Fruit fly (Drosophila melanogaster) whole organism, pupa: ENCODE results near the gene jus.

Source experiments
- CG10348 ChIP-seq: fragments of 200-800 bp; sonication (Bioruptor generic); IDR thresholded peaks from 2 replicates; pipeline ENCODE4 v1.3.6; 2022; ENCODE audit warnings: missing biosample characterization, missing genetic modification characterization
- CG12605 ChIP-seq: fragments of 200-800 bp; sonication (Bioruptor generic); IDR thresholded peaks from 2 replicates; pipeline ENCODE4 v1.3.6; 2022; ENCODE audit warnings: missing biosample characterization, missing genetic modification characterization
- CG13204 ChIP-seq: fragments of 200-800 bp; sonication (Bioruptor generic); optimal IDR thresholded peaks from 2 replicates; lab custom pipeline; 2018; ENCODE audit warnings: missing biosample characterization, mild to moderate bottlenecking, missing genetic modification characterization, moderate library complexity
- CG14655 ChIP-seq: fragments of 200-800 bp; sonication (Bioruptor generic); optimal IDR thresholded peaks from 3 replicates; lab custom pipeline; 2017; ENCODE audit warnings: mild to moderate bottlenecking, missing biosample characterization, missing genetic modification reagents, missing genetic modification characterization
- CG15710 ChIP-seq: fragments of 200-800 bp; sonication (Bioruptor generic); optimal IDR thresholded peaks from 2 replicates; lab custom pipeline; 2018; ENCODE audit warnings: missing biosample characterization, mild to moderate bottlenecking, missing genetic modification characterization, moderate library complexity
- CG17806 ChIP-seq: fragments of 200-800 bp; sonication (Bioruptor generic); optimal IDR thresholded peaks from 2 replicates; lab custom pipeline; 2018; ENCODE audit warnings: missing biosample characterization, mild to moderate bottlenecking, missing genetic modification characterization, moderate library complexity
- CG32121 ChIP-seq: fragments of 200-800 bp; sonication (Bioruptor generic); IDR thresholded peaks from 2 replicates; pipeline ENCODE4 v1.3.6; 2022; ENCODE audit warnings: missing biosample characterization, missing genetic modification characterization
- CG34367 ChIP-seq: fragments of 200-800 bp; sonication (Bioruptor generic); optimal IDR thresholded peaks from 2 replicates; lab custom pipeline; 2018; ENCODE audit warnings: missing biosample characterization, mild to moderate bottlenecking, missing genetic modification characterization
- CG4496 ChIP-seq: fragments of 200-800 bp; sonication (Bioruptor generic); IDR thresholded peaks from 3 replicates; pipeline ENCODE4 v1.3.6; 2022; ENCODE audit warnings: missing biosample characterization, missing genetic modification characterization
- CG8159 ChIP-seq: fragments of 200-800 bp; sonication (Bioruptor generic); optimal IDR thresholded peaks from 3 replicates; lab custom pipeline; 2018; ENCODE audit warnings: missing biosample characterization, mild to moderate bottlenecking, missing genetic modification characterization, moderate library complexity
- CG8301 ChIP-seq: fragments of 200-800 bp; sonication (Bioruptor generic); optimal IDR thresholded peaks from 2 replicates; lab custom pipeline; 2018; ENCODE audit warnings: missing biosample characterization, mild to moderate bottlenecking, missing genetic modification characterization
- CG9948 ChIP-seq: fragments of 200-800 bp; sonication (Bioruptor generic); optimal IDR thresholded peaks from 2 replicates; lab custom pipeline; 2018; ENCODE audit warnings: missing biosample characterization, mild to moderate bottlenecking, missing genetic modification characterization, moderate library complexity
- D1 ChIP-seq: fragments of 200-800 bp; sonication (Bioruptor generic); optimal IDR thresholded peaks from 2 replicates; lab custom pipeline; 2018; ENCODE audit warnings: missing biosample characterization, mild to moderate bottlenecking, missing genetic modification characterization, moderate library complexity
- EcR ChIP-seq: fragments of 200-800 bp; sonication (Bioruptor generic); optimal IDR thresholded peaks from 3 replicates; lab custom pipeline; 2019; ENCODE audit warnings: missing biosample characterization, missing genetic modification characterization, mild to moderate bottlenecking, moderate library complexity, missing genetic modification reagents
- Ets98B ChIP-seq: fragments of 200-800 bp; sonication (Bioruptor generic); IDR thresholded peaks from 2 replicates; pipeline ENCODE4 v1.3.6; 2022; ENCODE audit warnings: missing biosample characterization, missing genetic modification characterization
- Pif1A ChIP-seq: fragments of 200-800 bp; sonication (Bioruptor generic); optimal IDR thresholded peaks from 3 replicates; lab custom pipeline; 2016; ENCODE audit warnings: missing biosample characterization, missing genetic modification characterization
- Pif1B ChIP-seq: fragments of 200-800 bp; sonication (Bioruptor generic); optimal IDR thresholded peaks from 3 replicates; lab custom pipeline; 2016; ENCODE audit warnings: missing biosample characterization, missing genetic modification characterization
- Snoo ChIP-seq: fragments of 200-800 bp; sonication (Bioruptor generic); optimal IDR thresholded peaks from 3 replicates; lab custom pipeline; 2017; ENCODE audit warnings: missing biosample characterization, mild to moderate bottlenecking, missing genetic modification characterization, inconsistent platforms
- fd96Ca ChIP-seq: fragments of 200-800 bp; sonication (Bioruptor generic); IDR thresholded peaks from 3 replicates; pipeline ENCODE4 v1.3.6; 2022; ENCODE audit warnings: missing biosample characterization, missing genetic modification characterization
- gl ChIP-seq: fragments of 200-800 bp; sonication (Bioruptor generic); optimal IDR thresholded peaks from 2 replicates; lab custom pipeline; 2018; ENCODE audit warnings: missing biosample characterization, mild to moderate bottlenecking, missing genetic modification characterization
- rn ChIP-seq: fragments of 200-800 bp; sonication (Bioruptor generic); IDR thresholded peaks from 2 replicates; pipeline ENCODE4 v1.3.6; 2022; ENCODE audit warnings: missing biosample characterization, missing genetic modification characterization

The jus gene

DNA sequence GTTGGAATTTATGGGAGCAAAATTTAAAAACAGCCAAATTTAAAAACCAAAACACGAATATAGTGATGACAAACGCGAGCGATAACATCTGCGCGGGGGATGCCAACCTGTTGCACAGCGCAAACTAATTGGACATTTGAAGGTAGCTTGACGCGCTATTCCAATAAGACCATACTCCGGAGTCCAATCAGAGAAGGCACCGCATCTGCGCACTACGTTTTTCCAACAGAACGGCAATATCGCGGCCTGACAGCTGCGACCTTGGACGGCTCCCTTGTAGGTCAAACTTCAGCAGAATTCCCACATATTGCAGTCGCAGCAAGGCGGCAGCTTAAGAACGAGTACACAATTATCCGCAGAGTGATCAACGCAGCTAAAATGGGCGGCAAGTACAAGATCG lies 46.7 kb downstream of the jus start, which contains the start of the genes CG11882 and Pglym78:
Gene CG11882 (minus strand): TSS at position 101 of the 400 bp plus-strand sequence.
Gene Pglym78 (plus strand): TSS at position 177 of the 400 bp plus-strand sequence.
- TF ChIP-seq CG32121 (GFP tag; lab: Robert Waterston, UW) (peak; percentile 55), CG12605 (peak; percentile 54; the same call in 1 of the 2 replicates), Snoo (tag; lab: Kevin White, UChicago) (peak; percentile 37), fd96Ca (GFP tag; lab: Robert Waterston, UW) (no peak), CG15710 (peak; percentile 6), EcR (GFP tag; lab: Kevin White, UChicago) (peak; percentile 67), gl (tag; lab: Kevin White, UChicago) (no peak), CG4496 (GFP tag; lab: Robert Waterston, UW) (peak; percentile 59; the same call in 2 of the 3 replicates), Ets98B (0 out of 2 replicates have a peak, but pooled peaks have one; percentile 7)

dm6 chr3R:29146710-29147109 lies 48.1 kb downstream of the jus start, which contains the start of gene CG14511:
CG14511 (minus strand) TSS chr3R:29146893.
- no peak for TF ChIP-seq fd96Ca (GFP tag; lab: Robert Waterston, UW)
- peak; percentile 40; the same call in 1 of the 2 replicates for TF ChIP-seq CG12605
- TF ChIP-seq, all 21 proteins: peak for 1

dm6 chr3R:29139767-29140755 lies 54.7 kb downstream of the jus start:
- TF ChIP-seq CG12605 (no peak), CG10348 (GFP tag; lab: Robert Waterston, UW) (no peak), EcR (GFP tag; lab: Kevin White, UChicago) (peak; percentile 37), CG15710 (no peak), D1 (no peak), CG8159 (tag; lab: Kevin White, UChicago) (peak; percentile 69), gl (tag; lab: Kevin White, UChicago) (peak; percentile 19), CG32121 (GFP tag; lab: Robert Waterston, UW) (no peak), CG4496 (GFP tag; lab: Robert Waterston, UW) (no peak), CG34367 (tag; lab: Kevin White, UChicago) (no peak), fd96Ca (GFP tag; lab: Robert Waterston, UW) (0 out of 3 replicates have a peak, but pooled peaks have one; percentile 5), CG17806 (peak; percentile 51), CG8301 (tag; lab: Kevin White, UChicago) (peak; percentile 1)

- TF ChIP-seq fd96Ca (GFP tag; lab: Robert Waterston, UW) = peak; percentile 6; the same call in 1 of the 3 replicates
- no peak for TF ChIP-seq EcR (GFP tag; lab: Kevin White, UChicago)
Measured at dm6 chr3R:29138961-29139527, 55.8 kb downstream of the jus start.

- TF ChIP-seq CG9948 (tag; lab: Kevin White, UChicago) = peak; percentile 40
- no peak for TF ChIP-seq CG17806
- TF ChIP-seq, all 21 proteins: peak for 1
Measured at dm6 chr3R:29138407-29138806, 56.4 kb downstream of the jus start, which contains the start of the genes Alg13 and superdeath. Alg13 (minus strand) TSS chr3R:29138573. superdeath (plus strand) TSS chr3R:29138662.

DNA sequence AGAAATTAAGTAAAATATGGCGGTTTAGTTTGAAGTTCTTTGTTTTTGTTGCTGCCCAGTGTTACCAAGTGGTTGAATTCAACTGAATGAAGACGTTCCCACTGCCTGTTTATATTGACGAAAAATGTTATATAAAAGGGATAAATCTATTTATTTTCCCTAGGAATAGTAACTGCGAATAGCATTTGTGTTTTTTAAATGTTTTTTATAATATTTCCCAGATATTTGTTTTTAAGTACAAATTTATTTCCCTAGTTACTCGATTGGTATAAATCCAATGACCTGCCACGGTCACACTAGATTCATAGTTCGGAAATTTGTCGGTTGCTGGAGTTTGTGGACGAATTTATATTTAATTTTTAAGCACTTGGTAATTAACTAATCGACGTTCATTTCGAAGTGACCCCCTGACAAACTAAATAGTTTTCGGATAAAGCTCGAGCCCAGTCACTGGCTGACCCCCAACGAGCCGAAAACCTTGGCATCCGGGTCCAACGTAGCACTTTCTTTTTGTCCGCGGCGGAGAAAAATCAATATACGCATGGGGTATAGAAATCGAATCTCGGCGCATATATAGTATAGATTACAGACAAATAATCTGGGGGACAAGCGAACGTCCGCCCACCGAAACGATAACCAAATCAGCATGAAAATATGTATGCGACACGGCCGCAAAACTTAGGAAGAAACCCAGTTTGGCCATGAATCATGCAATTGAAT lies 63.7 kb downstream of the jus start, which contains the start of the genes dgt6 and Vha100-1:
Gene dgt6 (minus strand): TSS at position 71 of the 720 bp plus-strand sequence.
Gene Vha100-1 (plus strand): TSS at position 292 of the 720 bp plus-strand sequence.
- no peak for TF ChIP-seq CG4496 (GFP tag; lab: Robert Waterston, UW)

DNA sequence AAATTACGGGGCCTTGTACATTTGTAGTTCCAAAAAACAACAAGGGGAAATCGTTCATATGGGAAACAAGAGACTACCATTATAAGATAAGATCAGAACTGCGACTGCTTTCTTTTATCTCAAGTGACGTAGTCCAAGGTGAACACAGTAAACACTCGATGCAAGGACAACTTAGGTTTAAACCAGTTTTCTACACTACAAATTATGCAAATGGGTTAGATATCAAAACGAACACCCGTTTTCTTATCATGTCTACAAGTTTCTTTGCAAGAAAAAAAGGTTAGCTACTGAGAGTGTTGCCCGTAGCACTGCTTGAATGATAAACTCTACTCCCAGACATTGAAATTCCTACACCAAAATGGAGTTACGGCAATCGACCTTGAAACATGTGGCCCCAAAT lies 70.7 kb downstream of the jus start:
- TF ChIP-seq CG9948 (tag; lab: Kevin White, UChicago) = peak; percentile 53
- peak; percentile 12 for TF ChIP-seq gl (tag; lab: Kevin White, UChicago)
- peak; percentile 84 for TF ChIP-seq Snoo (tag; lab: Kevin White, UChicago)
- TF ChIP-seq Pif1B (GFP tag; lab: Kevin White, UChicago) = peak; percentile 67
- peak; percentile 78 for TF ChIP-seq CG15710
- TF ChIP-seq CG4496 (GFP tag; lab: Robert Waterston, UW) = peak; percentile 76
- TF ChIP-seq CG13204 (GFP tag; lab: Kevin White, UChicago) = no peak
- TF ChIP-seq rn (GFP tag; lab: Robert Waterston, UW) = peak; percentile 48
- no peak for TF ChIP-seq D1
- TF ChIP-seq CG14655 (GFP tag; lab: Kevin White, UChicago) = no peak
- TF ChIP-seq CG10348 (GFP tag; lab: Robert Waterston, UW) = no peak
- peak; percentile 72 for TF ChIP-seq CG8159 (tag; lab: Kevin White, UChicago)
- peak; percentile 69 for TF ChIP-seq Ets98B
- peak; percentile 68 for TF ChIP-seq CG17806
- TF ChIP-seq fd96Ca (GFP tag; lab: Robert Waterston, UW) = peak; percentile 83
- TF ChIP-seq EcR (GFP tag; lab: Kevin White, UChicago) = no peak
- peak; percentile 40 for TF ChIP-seq CG8301 (tag; lab: Kevin White, UChicago)
- peak; percentile 63 for TF ChIP-seq CG32121 (GFP tag; lab: Robert Waterston, UW)
- peak; percentile 63 for TF ChIP-seq CG12605
- peak; percentile 71 for TF ChIP-seq CG34367 (tag; lab: Kevin White, UChicago)
- peak; percentile 77 for TF ChIP-seq Pif1A (GFP tag; lab: Kevin White, UChicago)
